Worm (Caenorhabditis elegans): ENCODE results near the gene H20E11.1.

DNA sequence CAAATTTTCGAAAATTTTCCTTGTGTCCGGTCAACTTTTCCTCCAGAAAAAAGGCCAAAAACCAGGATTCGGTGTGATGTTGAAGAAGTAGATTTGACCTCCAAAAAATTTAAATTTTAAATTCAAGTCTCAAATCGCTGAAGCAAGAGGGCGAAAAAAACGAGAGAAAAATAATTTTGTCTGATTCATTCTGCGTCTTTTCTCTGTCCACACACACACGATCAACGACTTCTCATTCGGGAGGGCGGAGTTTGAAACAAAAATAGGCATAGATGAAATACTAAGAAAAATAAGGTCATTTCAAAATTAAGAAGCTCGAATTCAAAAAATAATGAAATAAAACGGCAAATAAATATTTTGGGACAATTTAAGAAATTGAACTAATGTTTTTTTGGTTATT lies 29.3 kb downstream of the H20E11.1 start, which contains the start of gene R13H7.2:
- TF ChIP-seq tab-1 (GFP tag; IDR thresholded peaks at IDR 0.05) = no peak
- no peak for TF ChIP-seq ztf-29 (GFP tag; IDR thresholded peaks at IDR 0.05)
- TF ChIP-seq flt-1 (GFP tag; IDR thresholded peaks at IDR 0.05) = no peak
- TF ChIP-seq med-1 (GFP tag; optimal IDR thresholded peaks at IDR 0.05; ENCODE audit: insufficient read depth) = no peak
- no peak for TF ChIP-seq T22C8.4 (GFP tag; IDR thresholded peaks at IDR 0.05)
- TF ChIP-seq cog-1 (tag; optimal IDR thresholded peaks at IDR 0.05) = no peak
- no peak for TF ChIP-seq ref-1 (GFP tag; conservative IDR thresholded peaks at IDR 0.05)
- no peak for TF ChIP-seq ztf-23 (GFP tag; IDR thresholded peaks at IDR 0.05)
- no peak for TF ChIP-seq klf-2 (GFP tag; conservative IDR thresholded peaks at IDR 0.05)

Measured in whole organism, midembryonic.